Worm (Caenorhabditis elegans): ENCODE results near the gene C54D10.9.

- no peak for TF ChIP-seq ztf-11 (tag; optimal IDR thresholded peaks at IDR 0.05)
- TF ChIP-seq nhr-28 (tag; optimal IDR thresholded peaks at IDR 0.05) = no peak
- no peak for TF ChIP-seq zip-8 (tag; optimal IDR thresholded peaks at IDR 0.05)
- TF ChIP-seq unc-39 (tag; optimal IDR thresholded peaks at IDR 0.05) = no peak
- no peak for TF ChIP-seq nhr-12 (tag; optimal IDR thresholded peaks at IDR 0.05)
- no peak for TF ChIP-seq nhr-76 (tag; optimal IDR thresholded peaks at IDR 0.05)
- TF ChIP-seq unc-62 (GFP tag; optimal IDR thresholded peaks at IDR 0.05) = no peak
- no peak for TF ChIP-seq nhr-237 (tag; optimal IDR thresholded peaks at IDR 0.05)
These were observed 28.7 kb upstream of the C54D10.9 start, which contains the start of gene C54D10.3 for ce11 chrV:12418292-12418691.
